Fruit fly (Drosophila melanogaster) whole organism, embryonic: Measurements from ENCODE around the gene CG10019.

Experiments used
- Asciz ChIP-seq: fragments of 200-800 bp; sonication (Bioruptor generic); optimal IDR thresholded peaks from 2 replicates; lab custom pipeline; 2017; ENCODE audit warnings: missing biosample characterization, mild to moderate bottlenecking, missing genetic modification characterization, missing genetic modification reagents
- Atf-2 ChIP-seq: fragments of 200-800 bp; sonication (Bioruptor generic); optimal IDR thresholded peaks from 2 replicates; lab custom pipeline; 2016; ENCODE audit warnings: missing biosample characterization, missing genetic modification characterization
- CG10209 ChIP-seq: fragments of 200-800 bp; sonication (Bioruptor generic); optimal IDR thresholded peaks from 3 replicates; lab custom pipeline; 2017; ENCODE audit warnings: missing biosample characterization, mild to moderate bottlenecking, missing genetic modification characterization, missing genetic modification reagents
- CG10462 ChIP-seq: fragments of 200-800 bp; sonication (Bioruptor generic); optimal IDR thresholded peaks from 2 replicates; lab custom pipeline; 2016; ENCODE audit warnings: missing biosample characterization, missing genetic modification characterization
- CG11093 ChIP-seq: fragments of 200-800 bp; sonication (Bioruptor generic); IDR thresholded peaks from 3 replicates; pipeline ENCODE4 v1.3.6; 2022; ENCODE audit warnings: missing biosample characterization, missing genetic modification characterization
- CG11723 ChIP-seq: fragments of 200-800 bp; sonication (Bioruptor generic); optimal IDR thresholded peaks from 2 replicates; lab custom pipeline; 2017; ENCODE audit warnings: missing biosample characterization, mild to moderate bottlenecking, missing genetic modification characterization
- CG13287 ChIP-seq: fragments of 200-800 bp; sonication (Bioruptor generic); IDR thresholded peaks from 2 replicates; pipeline ENCODE4 v1.3.6; 2022; ENCODE audit warnings: missing biosample characterization, missing genetic modification characterization; ENCODE audit not compliant: partially characterized antibody
- CG13424 ChIP-seq: fragments of 200-800 bp; sonication (Bioruptor generic); optimal IDR thresholded peaks from 2 replicates; lab custom pipeline; 2019; ENCODE audit warnings: missing biosample characterization, mild to moderate bottlenecking, missing genetic modification characterization, moderate library complexity
- CG13624 ChIP-seq: fragments of 200-800 bp; sonication (Bioruptor generic); optimal IDR thresholded peaks from 2 replicates; lab custom pipeline; 2016; ENCODE audit warnings: missing biosample characterization, missing genetic modification characterization
- CG15073 ChIP-seq: fragments of 200-800 bp; sonication (Bioruptor generic); optimal IDR thresholded peaks from 2 replicates; lab custom pipeline; 2016; ENCODE audit warnings: missing biosample characterization, missing genetic modification characterization
- CG1647 ChIP-seq: fragments of 200-800 bp; sonication (Bioruptor generic); optimal IDR thresholded peaks from 3 replicates; lab custom pipeline; 2016; ENCODE audit warnings: missing biosample characterization, missing genetic modification characterization
- CG16813 ChIP-seq: fragments of 200-800 bp; sonication (Bioruptor generic); IDR thresholded peaks from 3 replicates; pipeline ENCODE4 v1.3.6; 2022; ENCODE audit warnings: missing biosample characterization, missing genetic modification characterization; ENCODE audit not compliant: partially characterized antibody
- CG18011 ChIP-seq: fragments of 200-800 bp; sonication (Bioruptor generic); optimal IDR thresholded peaks from 2 replicates; lab custom pipeline; 2017; ENCODE audit warnings: missing biosample characterization, missing genetic modification characterization, mild to moderate bottlenecking, moderate library complexity, missing genotype
- CG18619 ChIP-seq: fragments of 200-800 bp; sonication (Bioruptor generic); optimal IDR thresholded peaks from 3 replicates; lab custom pipeline; 2017; ENCODE audit warnings: missing biosample characterization, mild to moderate bottlenecking, missing genetic modification characterization
- CG2199 ChIP-seq: fragments of 200-800 bp; sonication (Bioruptor generic); IDR thresholded peaks from 3 replicates; pipeline ENCODE4 v1.3.6; 2022; ENCODE audit warnings: missing biosample characterization, missing genetic modification characterization
- CG2889 ChIP-seq: fragments of 200-800 bp; sonication (Bioruptor generic); IDR thresholded peaks from 3 replicates; pipeline ENCODE4 v1.3.6; 2022; ENCODE audit warnings: missing biosample characterization, missing genetic modification characterization
- CG31224 ChIP-seq: fragments of 200-800 bp; sonication (Bioruptor generic); IDR thresholded peaks from 2 replicates; pipeline ENCODE4 v1.3.6; 2022; ENCODE audit warnings: missing biosample characterization, missing genetic modification characterization
- CG32767 ChIP-seq: fragments of 200-800 bp; sonication (Bioruptor generic); IDR thresholded peaks from 2 replicates; pipeline ENCODE4 v1.3.6; 2022; ENCODE audit warnings: missing biosample characterization, missing genetic modification characterization
- CG42726 ChIP-seq: fragments of 200-800 bp; sonication (Bioruptor generic); IDR thresholded peaks from 2 replicates; pipeline ENCODE4 v1.3.6; 2022; ENCODE audit warnings: missing biosample characterization, missing genetic modification characterization; ENCODE audit not compliant: partially characterized antibody
- CG4707 ChIP-seq: fragments of 200-800 bp; sonication (Bioruptor generic); optimal IDR thresholded peaks from 2 replicates; lab custom pipeline; 2018; ENCODE audit warnings: missing biosample characterization, mild to moderate bottlenecking, missing genetic modification characterization, moderate library complexity
- CG6854 ChIP-seq: fragments of 200-800 bp; sonication (Bioruptor generic); optimal IDR thresholded peaks from 3 replicates; lab custom pipeline; 2017; ENCODE audit warnings: missing biosample characterization, mild to moderate bottlenecking, missing genetic modification characterization
- CG7271 ChIP-seq: fragments of 200-800 bp; sonication (Bioruptor generic); optimal IDR thresholded peaks from 2 replicates; lab custom pipeline; 2018; ENCODE audit warnings: missing biosample characterization, mild to moderate bottlenecking, missing genetic modification characterization, moderate library complexity
- CG8281 ChIP-seq: fragments of 200-800 bp; sonication (Bioruptor generic); optimal IDR thresholded peaks from 2 replicates; lab custom pipeline; 2018; ENCODE audit warnings: missing biosample characterization, mild to moderate bottlenecking, missing genetic modification characterization, moderate library complexity
- Dbx ChIP-seq: fragments of 200-800 bp; sonication (Bioruptor generic); IDR thresholded peaks from 3 replicates; pipeline ENCODE4 v1.3.6; 2022; ENCODE audit warnings: missing biosample characterization, missing genetic modification characterization
- Dip2 ChIP-seq: fragments of 200-800 bp; sonication (Bioruptor generic); IDR thresholded peaks from 2 replicates; pipeline ENCODE4 v1.3.6; 2022; ENCODE audit warnings: missing biosample characterization, missing genetic modification characterization
- Dp ChIP-seq: fragments of 200-800 bp; sonication (Bioruptor generic); optimal IDR thresholded peaks from 2 replicates; lab custom pipeline; 2018; ENCODE audit warnings: missing biosample characterization, mild to moderate bottlenecking, missing genetic modification characterization, moderate library complexity
- H2.0 ChIP-seq: fragments of 200-800 bp; sonication (Bioruptor generic); IDR thresholded peaks from 2 replicates; pipeline ENCODE4 v1.3.6; 2022; ENCODE audit warnings: missing biosample characterization, missing genetic modification characterization
- Hmr ChIP-seq: fragments of 200-800 bp; sonication (Bioruptor generic); optimal IDR thresholded peaks from 3 replicates; lab custom pipeline; 2017; ENCODE audit warnings: mild to moderate bottlenecking, missing biosample characterization, missing genetic modification reagents, missing genetic modification characterization
- MBD-R2 ChIP-seq: fragments of 200-800 bp; sonication (Bioruptor generic); IDR thresholded peaks from 2 replicates; pipeline ENCODE4 v1.3.6; 2022; ENCODE audit warnings: missing biosample characterization, missing genetic modification characterization
- Max ChIP-seq: fragments of 200-800 bp; sonication (Bioruptor generic); optimal IDR thresholded peaks from 2 replicates; lab custom pipeline; 2016; ENCODE audit warnings: missing biosample characterization, mild to moderate bottlenecking, missing genetic modification characterization
- Med ChIP-seq: fragments of 200-800 bp; sonication (Bioruptor generic); peaks from one replicate; lab custom pipeline; 2016; ENCODE audit warnings: missing biosample characterization, missing genetic modification characterization, mild to moderate bottlenecking, inconsistent platforms, moderate library complexity
- Optix ChIP-seq: fragments of 200-800 bp; sonication (Bioruptor generic); IDR thresholded peaks from 3 replicates; pipeline ENCODE4 v1.3.6; 2022; ENCODE audit warnings: missing biosample characterization, missing genetic modification characterization
- Sry-δ ChIP-seq: fragments of 200-800 bp; sonication (Bioruptor generic); optimal IDR thresholded peaks from 2 replicates; lab custom pipeline; 2016; ENCODE audit warnings: missing biosample characterization, missing genetic modification characterization
- YL-1 ChIP-seq: fragments of 200-800 bp; sonication (Bioruptor generic); optimal IDR thresholded peaks from 3 replicates; lab custom pipeline; 2017; ENCODE audit warnings: missing biosample characterization, mild to moderate bottlenecking, missing genetic modification characterization
- ase ChIP-seq: fragments of 200-800 bp; sonication (Bioruptor generic); IDR thresholded peaks from 3 replicates; pipeline ENCODE4 v1.3.6; 2022; ENCODE audit warnings: missing biosample characterization, missing genetic modification characterization
- ato ChIP-seq: fragments of 200-800 bp; sonication (Bioruptor generic); IDR thresholded peaks from 2 replicates; pipeline ENCODE4 v1.3.6; 2022; ENCODE audit warnings: missing biosample characterization, missing genetic modification characterization; ENCODE audit not compliant: partially characterized antibody
- danr ChIP-seq: fragments of 200-800 bp; sonication (Bioruptor generic); IDR thresholded peaks from 2 replicates; pipeline ENCODE4 v1.3.6; 2022; ENCODE audit warnings: missing biosample characterization, missing genetic modification characterization
- gt ChIP-seq: fragments of 200-800 bp; sonication (Bioruptor generic); IDR thresholded peaks from 2 replicates; pipeline ENCODE4 v1.3.6; 2022; ENCODE audit warnings: missing biosample characterization, missing genetic modification characterization
- hbn ChIP-seq: fragments of 200-800 bp; sonication (Bioruptor generic); IDR thresholded peaks from 2 replicates; pipeline ENCODE4 v1.3.6; 2022; ENCODE audit warnings: missing biosample characterization, missing genetic modification characterization; ENCODE audit not compliant: partially characterized antibody
- hkb ChIP-seq, 2 experiments: fragments of 200-800 bp in 1 of 2; fragments of >200 bp in 1 of 2; sonication (Bioruptor generic) in 1 of 2; IDR thresholded peaks in 1 of 2; optimal IDR thresholded peaks in 1 of 2; 2 replicates each; pipeline versions ENCODE4 v1.3.6 to Lab custom; 2017 to 2022; ENCODE audit warnings: missing biosample characterization in 1 of 2, missing genetic modification characterization in 1 of 2
- jing ChIP-seq: fragments of 200-800 bp; sonication (Bioruptor generic); optimal IDR thresholded peaks from 2 replicates; lab custom pipeline; 2018; ENCODE audit warnings: missing biosample characterization, mild to moderate bottlenecking, missing genetic modification characterization
- lmd ChIP-seq: fragments of 200-800 bp; sonication (Bioruptor generic); IDR thresholded peaks from 2 replicates; pipeline ENCODE4 v1.3.6; 2022; ENCODE audit warnings: missing biosample characterization, missing genetic modification characterization
- onecut ChIP-seq: fragments of 200-800 bp; sonication (Bioruptor generic); IDR thresholded peaks from 2 replicates; pipeline ENCODE4 v1.3.6; 2022; ENCODE audit warnings: missing biosample characterization, missing genetic modification characterization
- psq ChIP-seq: fragments of 200-800 bp; sonication (Bioruptor generic); optimal IDR thresholded peaks from 2 replicates; lab custom pipeline; 2017; ENCODE audit warnings: missing biosample characterization, missing genetic modification characterization
- pzg ChIP-seq: fragments of 200-800 bp; sonication (Bioruptor generic); optimal IDR thresholded peaks from 3 replicates; lab custom pipeline; 2018; ENCODE audit warnings: missing biosample characterization, mild to moderate bottlenecking, missing genetic modification characterization, moderate library complexity
- sqz ChIP-seq: fragments of 200-800 bp; sonication (Bioruptor generic); optimal IDR thresholded peaks from 3 replicates; lab custom pipeline; 2018; ENCODE audit warnings: missing biosample characterization, mild to moderate bottlenecking, missing genetic modification characterization
- tap ChIP-seq: fragments of 200-800 bp; optimal IDR thresholded peaks from 3 replicates; lab custom pipeline; 2019; ENCODE audit warnings: missing biosample characterization, mild to moderate bottlenecking, missing genetic modification characterization, moderate library complexity
- unpg ChIP-seq: fragments of 200-800 bp; sonication (Bioruptor generic); optimal IDR thresholded peaks from 3 replicates; lab custom pipeline; 2018; ENCODE audit warnings: missing biosample characterization, mild to moderate bottlenecking, missing genetic modification characterization, moderate library complexity
- vvl ChIP-seq: fragments of 200-800 bp; sonication (Bioruptor generic); IDR thresholded peaks from 2 replicates; pipeline ENCODE4 v1.3.6; 2022; ENCODE audit warnings: missing biosample characterization, missing genetic modification characterization
- z ChIP-seq: fragments of 200-800 bp; sonication (Bioruptor generic); IDR thresholded peaks from 3 replicates; pipeline ENCODE4 v1.3.6; 2022; ENCODE audit warnings: missing biosample characterization, missing genetic modification characterization

The CG10019 gene

DNA sequence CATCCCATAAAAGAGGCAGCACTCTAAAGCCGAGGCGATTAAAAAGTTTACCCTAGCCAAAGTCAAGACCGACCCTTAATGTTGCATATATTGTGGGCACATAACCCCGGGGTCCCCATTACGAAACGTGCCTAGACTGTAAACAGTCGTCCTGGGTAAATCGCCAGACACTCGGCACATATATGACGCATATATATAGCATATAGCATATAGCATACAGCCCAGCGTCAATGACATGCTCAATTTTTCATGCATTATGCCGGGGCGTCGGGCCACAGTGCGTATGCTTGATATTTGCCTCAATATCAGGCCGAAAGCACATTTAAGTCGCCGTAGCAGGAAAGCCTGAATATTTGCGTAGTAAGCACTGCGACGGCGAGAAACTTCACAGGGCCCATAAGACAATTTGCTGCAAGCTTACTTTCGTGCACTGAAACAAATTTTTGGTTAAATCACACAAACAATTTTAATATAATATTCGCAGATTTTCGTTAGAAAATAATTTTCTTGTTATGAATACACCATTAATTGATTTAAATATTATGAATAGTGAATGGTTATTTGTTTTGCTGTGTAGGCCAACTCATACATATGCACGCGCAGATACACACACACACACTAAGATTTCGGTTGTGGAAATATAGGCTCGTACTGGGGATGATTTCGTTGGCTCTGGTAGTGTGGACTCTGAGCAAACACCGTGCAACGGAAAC is 24.7 kb downstream of the CG10019 start (continued):
- TF ChIP-seq CG10462 (no peak), YL-1 (GFP tag; lab: Kevin White, UChicago) (no peak), CG32767 (no peak), z (GFP tag; lab: Robert Waterston, UW) (no peak), pzg (no peak), hkb (optimal IDR thresholded peaks at IDR 0.05; lab: Kevin White, UChicago) (no peak), hkb (GFP tag; IDR thresholded peaks at IDR 0.05; lab: Robert Waterston, UW) (peak; percentile 64), Optix (no peak), Med (GFP tag; lab: Kevin White, UChicago) (peak; percentile 58), CG8281 (tag; lab: Kevin White, UChicago) (no peak), danr (no peak), CG18619 (no peak), CG10209 (GFP tag; lab: Kevin White, UChicago) (no peak), CG2889 (GFP tag; lab: Robert Waterston, UW) (0 out of 3 replicates have a peak, but pooled peaks have one; percentile 28), gt (GFP tag; lab: Robert Waterston, UW) (no peak), Dp (GFP tag; lab: Kevin White, UChicago) (no peak), CG11723 (GFP tag; lab: Kevin White, UChicago) (no peak), onecut (GFP tag; lab: Robert Waterston, UW) (no peak), lmd (peak; percentile 25; the same call in 1 of the 2 replicates), CG1647 (GFP tag; lab: Kevin White, UChicago) (no peak), Max (no peak), Asciz (GFP tag; lab: Kevin White, UChicago) (no peak), sqz (GFP tag; lab: Kevin White, UChicago) (no peak), CG13624 (GFP tag; lab: Kevin White, UChicago) (no peak), CG16813 (GFP tag; lab: Robert Waterston, UW) (no peak), Sry-δ (no peak), CG42726 (no peak), H2.0 (GFP tag; lab: Robert Waterston, UW) (no peak), vvl (GFP tag; lab: Robert Waterston, UW) (no peak), CG31224 (GFP tag; lab: Robert Waterston, UW) (no peak), CG13424 (tag; lab: Kevin White, UChicago) (peak; percentile 41), CG13287 (GFP tag; lab: Robert Waterston, UW) (no peak), CG15073 (no peak), CG2199 (GFP tag; lab: Robert Waterston, UW) (no peak), hbn (GFP tag; lab: Robert Waterston, UW) (no peak), CG6854 (GFP tag; lab: Kevin White, UChicago) (no peak), jing (no peak), CG7271 (tag; lab: Kevin White, UChicago) (no peak), Atf-2 (GFP tag; lab: Kevin White, UChicago) (no peak), MBD-R2 (GFP tag; lab: Robert Waterston, UW) (no peak), Dbx (peak; percentile 67; the same call in 2 of the 3 replicates), psq (GFP tag; lab: Kevin White, UChicago) (no peak), CG4707 (no peak), Hmr (peak; percentile 81), ase (GFP tag; lab: Robert Waterston, UW) (no peak), CG18011 (GFP tag; lab: Kevin White, UChicago) (no peak), tap (no peak), ato (GFP tag; lab: Robert Waterston, UW) (no peak), CG11093 (GFP tag; lab: Robert Waterston, UW) (no peak), unpg (GFP tag; lab: Kevin White, UChicago) (no peak), Dip2 (GFP tag; lab: Robert Waterston, UW) (no peak)
